Fruit fly (Drosophila melanogaster) whole organism, embryonic: ENCODE results near the gene CG43318.

Experiments
- Bdp1 ChIP-seq: fragments of 200-800 bp; sonication (Bioruptor generic); optimal IDR thresholded peaks from 3 replicates; lab custom pipeline; 2016; ENCODE audit warnings: missing biosample characterization, missing genetic modification characterization
- CG1024 ChIP-seq: fragments of 200-800 bp; sonication (Bioruptor generic); IDR thresholded peaks from 2 replicates; pipeline ENCODE4 v1.3.6; 2022; ENCODE audit warnings: missing biosample characterization, missing genetic modification characterization
- CG11456 ChIP-seq: fragments of 200-800 bp; sonication (Bioruptor generic); IDR thresholded peaks from 3 replicates; pipeline ENCODE4 v1.3.6; 2022; ENCODE audit warnings: missing biosample characterization, missing genetic modification characterization
- CG11696 ChIP-seq: fragments of 200-800 bp; sonication (Bioruptor generic); IDR thresholded peaks from 2 replicates; pipeline ENCODE4 v1.3.6; 2022; ENCODE audit warnings: missing biosample characterization, missing genetic modification characterization
- CG13296 ChIP-seq: fragments of 200-800 bp; sonication (Bioruptor generic); optimal IDR thresholded peaks from 3 replicates; lab custom pipeline; 2018; ENCODE audit warnings: missing biosample characterization, mild to moderate bottlenecking, missing genetic modification characterization
- CG13424 ChIP-seq: fragments of 200-800 bp; sonication (Bioruptor generic); optimal IDR thresholded peaks from 2 replicates; lab custom pipeline; 2019; ENCODE audit warnings: missing biosample characterization, mild to moderate bottlenecking, missing genetic modification characterization, moderate library complexity
- CG18764 ChIP-seq: fragments of 200-800 bp; sonication (Bioruptor generic); optimal IDR thresholded peaks from 3 replicates; lab custom pipeline; 2016; ENCODE audit warnings: missing biosample characterization, missing genetic modification characterization
- CG2120 ChIP-seq: fragments of 200-800 bp; sonication (Bioruptor generic); optimal IDR thresholded peaks from 3 replicates; lab custom pipeline; 2016; ENCODE audit warnings: missing biosample characterization, missing genetic modification characterization
- CG2202 ChIP-seq: fragments of 200-800 bp; sonication (Bioruptor generic); optimal IDR thresholded peaks from 2 replicates; lab custom pipeline; 2018; ENCODE audit warnings: missing biosample characterization, mild to moderate bottlenecking, missing genetic modification characterization
- CG3281 ChIP-seq: fragments of 200-800 bp; sonication (Bioruptor generic); optimal IDR thresholded peaks from 3 replicates; lab custom pipeline; 2017; ENCODE audit warnings: missing biosample characterization, mild to moderate bottlenecking, missing genetic modification characterization
- CG4617 ChIP-seq: fragments of 200-800 bp; sonication (Bioruptor generic); optimal IDR thresholded peaks from 3 replicates; lab custom pipeline; 2016; ENCODE audit warnings: missing biosample characterization, missing genetic modification characterization, borderline replicate concordance
- CG4854 ChIP-seq: fragments of 200-800 bp; sonication (Bioruptor generic); optimal IDR thresholded peaks from 2 replicates; lab custom pipeline; 2016; ENCODE audit warnings: missing biosample characterization, missing genetic modification characterization, inconsistent platforms
- CG6813 ChIP-seq: fragments of 200-800 bp; sonication (Bioruptor generic); optimal IDR thresholded peaks from 2 replicates; lab custom pipeline; 2017; ENCODE audit warnings: missing biosample characterization, missing genetic modification characterization, mild to moderate bottlenecking, moderate library complexity, missing genetic modification reagents
- CG7372 ChIP-seq: fragments of 200-800 bp; sonication (Bioruptor generic); IDR thresholded peaks from 2 replicates; pipeline ENCODE4 v1.3.6; 2022; ENCODE audit warnings: missing biosample characterization, missing genetic modification characterization
- CG8765 ChIP-seq: fragments of 200-800 bp; sonication (Bioruptor generic); IDR thresholded peaks from 2 replicates; pipeline ENCODE4 v1.3.6; 2022; ENCODE audit warnings: missing biosample characterization, missing genetic modification characterization
- CTCF ChIP-seq: fragments of 200-800 bp; sonication (Bioruptor generic); optimal IDR thresholded peaks from 2 replicates; lab custom pipeline; 2017; ENCODE audit warnings: missing biosample characterization, mild to moderate bottlenecking, missing genetic modification characterization, moderate library complexity
- CoRest ChIP-seq: fragments of 200-800 bp; sonication (Bioruptor generic); optimal IDR thresholded peaks from 3 replicates; lab custom pipeline; 2018; ENCODE audit warnings: missing biosample characterization, mild to moderate bottlenecking, missing genetic modification characterization, moderate library complexity
- Dll ChIP-seq: fragments of 200-800 bp; sonication (Bioruptor generic); IDR thresholded peaks from 4 replicates; pipeline ENCODE4 v1.3.6; 2022; ENCODE audit warnings: missing biosample characterization, missing genetic modification characterization; ENCODE audit not compliant: partially characterized antibody
- E2f2 ChIP-seq: fragments of 200-800 bp; sonication (Bioruptor generic); IDR thresholded peaks from 2 replicates; pipeline ENCODE4 v1.3.6; 2022; ENCODE audit warnings: missing biosample characterization, missing genetic modification characterization
- H2.0 ChIP-seq: fragments of 200-800 bp; sonication (Bioruptor generic); IDR thresholded peaks from 2 replicates; pipeline ENCODE4 v1.3.6; 2022; ENCODE audit warnings: missing biosample characterization, missing genetic modification characterization
- HLH4C ChIP-seq: fragments of 200-800 bp; sonication (Bioruptor generic); IDR thresholded peaks from 3 replicates; pipeline ENCODE4 v1.3.6; 2022; ENCODE audit warnings: missing biosample characterization, missing genetic modification characterization; ENCODE audit not compliant: partially characterized antibody
- HLH54F ChIP-seq: fragments of 200-800 bp; sonication (Bioruptor generic); optimal IDR thresholded peaks from 3 replicates; lab custom pipeline; 2016; ENCODE audit warnings: missing biosample characterization, missing genetic modification characterization
- Hmx ChIP-seq: fragments of 200-800 bp; sonication (Bioruptor generic); optimal IDR thresholded peaks from 2 replicates; lab custom pipeline; 2016; ENCODE audit warnings: missing biosample characterization, missing genetic modification characterization
- Mad ChIP-seq: fragments of 200-800 bp; sonication (Bioruptor generic); optimal IDR thresholded peaks from 2 replicates; lab custom pipeline; 2016; ENCODE audit warnings: missing biosample characterization, missing genetic modification characterization
- Pdp1 ChIP-seq, 2 experiments: fragments of 200-800 bp; sonication (Bioruptor generic); optimal IDR thresholded peaks; 3 replicates each; lab custom pipeline; 2016; ENCODE audit warnings: missing biosample characterization in 2 of 2, missing genetic modification characterization in 2 of 2, mild to moderate bottlenecking in 1 of 2, moderate library complexity in 1 of 2
- Rfx ChIP-seq: fragments of 200-800 bp; sonication (Bioruptor generic); IDR thresholded peaks from 2 replicates; pipeline ENCODE4 v1.3.6; 2022; ENCODE audit warnings: missing biosample characterization, missing genetic modification characterization
- Side ChIP-seq: fragments of 200-800 bp; sonication (Bioruptor generic); optimal IDR thresholded peaks from 2 replicates; lab custom pipeline; 2016; ENCODE audit warnings: missing biosample characterization, missing genetic modification characterization
- Vsx1 ChIP-seq: fragments of 200-800 bp; sonication (Bioruptor generic); optimal IDR thresholded peaks from 2 replicates; lab custom pipeline; 2017; ENCODE audit warnings: missing biosample characterization, mild to moderate bottlenecking, missing genetic modification characterization, missing genetic modification reagents
- ab ChIP-seq: fragments of 200-800 bp; sonication (Bioruptor generic); optimal IDR thresholded peaks from 2 replicates; lab custom pipeline; 2016; ENCODE audit warnings: missing biosample characterization, missing genetic modification characterization
- ase ChIP-seq: fragments of 200-800 bp; sonication (Bioruptor generic); IDR thresholded peaks from 3 replicates; pipeline ENCODE4 v1.3.6; 2022; ENCODE audit warnings: missing biosample characterization, missing genetic modification characterization
- ash1 ChIP-seq: fragments of 200-800 bp; sonication (Bioruptor generic); optimal IDR thresholded peaks from 2 replicates; lab custom pipeline; 2018; ENCODE audit warnings: missing biosample characterization, mild to moderate bottlenecking, missing genetic modification characterization
- chif ChIP-seq, 2 experiments: fragments of 200-800 bp; sonication (Bioruptor generic); optimal IDR thresholded peaks; 3 replicates each; lab custom pipeline; 2016; ENCODE audit warnings: missing biosample characterization in 2 of 2, missing genetic modification characterization in 2 of 2
- esg ChIP-seq: fragments of 200-800 bp; sonication (Bioruptor generic); conservative IDR thresholded peaks from 2 replicates; pipeline ENCODE4 v1.3.6; 2022; ENCODE audit warnings: missing biosample characterization, missing genetic modification characterization
- exex ChIP-seq: fragments of 200-800 bp; sonication (Bioruptor generic); optimal IDR thresholded peaks from 4 replicates; lab custom pipeline; 2018; ENCODE audit warnings: missing biosample characterization, mild to moderate bottlenecking, missing genetic modification characterization, moderate library complexity
- gce ChIP-seq: fragments of 200-800 bp; sonication (Bioruptor generic); IDR thresholded peaks from 3 replicates; pipeline ENCODE4 v1.3.6; 2022; ENCODE audit warnings: missing biosample characterization, missing genetic modification characterization
- gsb ChIP-seq: fragments of 200-800 bp; sonication (Bioruptor generic); IDR thresholded peaks from 2 replicates; pipeline ENCODE4 v1.3.6; 2022; ENCODE audit warnings: missing biosample characterization, missing genetic modification characterization
- hbn ChIP-seq: fragments of 200-800 bp; sonication (Bioruptor generic); IDR thresholded peaks from 2 replicates; pipeline ENCODE4 v1.3.6; 2022; ENCODE audit warnings: missing biosample characterization, missing genetic modification characterization; ENCODE audit not compliant: partially characterized antibody
- hkb ChIP-seq, 2 experiments: fragments of 200-800 bp in 1 of 2; fragments of >200 bp in 1 of 2; sonication (Bioruptor generic) in 1 of 2; IDR thresholded peaks in 1 of 2; optimal IDR thresholded peaks in 1 of 2; 2 replicates each; pipeline versions ENCODE4 v1.3.6 to Lab custom; 2017 to 2022; ENCODE audit warnings: missing biosample characterization in 1 of 2, missing genetic modification characterization in 1 of 2
- lbe ChIP-seq: fragments of 200-800 bp; sonication (Bioruptor generic); optimal IDR thresholded peaks from 2 replicates; lab custom pipeline; 2016; ENCODE audit warnings: missing biosample characterization, mild to moderate bottlenecking, missing genetic modification characterization
- pita ChIP-seq: fragments of 200-800 bp; sonication (Bioruptor generic); optimal IDR thresholded peaks from 2 replicates; lab custom pipeline; 2017; ENCODE audit warnings: missing biosample characterization, mild to moderate bottlenecking, missing genetic modification characterization
- psq ChIP-seq: fragments of 200-800 bp; sonication (Bioruptor generic); optimal IDR thresholded peaks from 2 replicates; lab custom pipeline; 2017; ENCODE audit warnings: missing biosample characterization, missing genetic modification characterization
- row ChIP-seq: fragments of 200-800 bp; sonication (Bioruptor generic); IDR thresholded peaks from 3 replicates; pipeline ENCODE4 v1.3.6; 2022; ENCODE audit warnings: missing biosample characterization, missing genetic modification characterization
- sc ChIP-seq, 3 experiments: fragments of >200 bp in 2 of 3; fragments of 200-800 bp in 1 of 3; sonication (Bioruptor generic) in 1 of 3; optimal IDR thresholded peaks; 2 replicates in 2 of 3; 3 replicates in 1 of 3; lab custom pipeline; 2017; ENCODE audit warnings: mild to moderate bottlenecking in 1 of 3, missing biosample characterization in 1 of 3, missing genetic modification characterization in 1 of 3, missing genetic modification reagents in 1 of 3
- sens ChIP-seq: fragments of 200-800 bp; sonication (Bioruptor generic); peaks from one replicate; lab custom pipeline; 2016; ENCODE audit warnings: missing biosample characterization, missing genetic modification characterization
- sug ChIP-seq: fragments of 200-800 bp; optimal IDR thresholded peaks from 2 replicates; lab custom pipeline; 2019; ENCODE audit warnings: missing biosample characterization, mild to moderate bottlenecking, missing genetic modification characterization, moderate library complexity
- tna ChIP-seq: fragments of 200-800 bp; sonication (Bioruptor generic); IDR thresholded peaks from 2 replicates; pipeline ENCODE4 v1.3.6; 2022; ENCODE audit warnings: missing biosample characterization, missing genetic modification characterization; ENCODE audit not compliant: partially characterized antibody
- trh ChIP-seq: fragments of 200-800 bp; sonication (Bioruptor generic); optimal IDR thresholded peaks from 2 replicates; lab custom pipeline; 2016; ENCODE audit warnings: missing biosample characterization, missing genetic modification characterization
- tx ChIP-seq: fragments of 200-800 bp; sonication (Bioruptor generic); optimal IDR thresholded peaks from 2 replicates; lab custom pipeline; 2016; ENCODE audit warnings: missing biosample characterization, missing genetic modification characterization
- usp ChIP-seq: fragments of >200 bp; optimal IDR thresholded peaks from 2 replicates; lab custom pipeline; 2017; ENCODE audit warnings: missing biosample characterization, missing genetic modification characterization
- vnd ChIP-seq: fragments of 200-800 bp; sonication (Bioruptor generic); IDR thresholded peaks from 3 replicates; pipeline ENCODE4 v1.3.6; 2022; ENCODE audit warnings: missing biosample characterization, missing genetic modification characterization; ENCODE audit not compliant: partially characterized antibody

Gene CG43318

dm6 chr3R:15792427-15792826, 40.8 kb downstream of the CG43318 start, which contains the start of gene Acyp2 (continued):
- TF ChIP-seq Vsx1 (GFP tag; lab: Kevin White, UChicago): no peak
- no peak for TF ChIP-seq CG2202 (tag; lab: Kevin White, UChicago)
- TF ChIP-seq Dll (GFP tag; lab: Robert Waterston, UW): peak; percentile 46
- peak; percentile 12 for TF ChIP-seq Side (GFP tag; lab: Kevin White, UChicago)
- TF ChIP-seq Hmx (GFP tag; lab: Kevin White, UChicago): no peak
- TF ChIP-seq exex (tag; lab: Kevin White, UChicago): no peak
- peak; percentile 56 for TF ChIP-seq pita (GFP tag; lab: Kevin White, UChicago)
- TF ChIP-seq Rfx (GFP tag; lab: Robert Waterston, UW): peak; percentile 74
- peak in 1 of 2 experiments; percentile 3 for TF ChIP-seq chif (GFP tag; optimal IDR thresholded peaks at IDR 0.05; lab: Kevin White, UChicago)
- TF ChIP-seq ab (GFP tag; lab: Kevin White, UChicago): no peak
- TF ChIP-seq sug (tag; lab: Kevin White, UChicago): peak; percentile 29
- TF ChIP-seq CG4854 (GFP tag; lab: Kevin White, UChicago): peak; percentile 53
- TF ChIP-seq CG11456 (GFP tag; lab: Robert Waterston, UW): 0 out of 3 replicates have a peak, but pooled peaks have one; percentile 44
- peak; percentile 31; the same call in 1 of the 2 replicates for TF ChIP-seq tna (GFP tag; lab: Robert Waterston, UW)
- TF ChIP-seq Bdp1: peak; percentile 17
- TF ChIP-seq usp (GFP tag; lab: Kevin White, UChicago): no peak
- TF ChIP-seq CG8765 (GFP tag; lab: Robert Waterston, UW): 0 out of 2 replicates have a peak, but pooled peaks have one; percentile 26
- peak; percentile 49 for TF ChIP-seq CG3281 (GFP tag; lab: Kevin White, UChicago)
- TF ChIP-seq CG13296 (GFP tag; lab: Kevin White, UChicago): no peak
- TF ChIP-seq CG1024 (GFP tag; lab: Robert Waterston, UW): no peak
- no peak for TF ChIP-seq gce (GFP tag; lab: Robert Waterston, UW)
- TF ChIP-seq HLH54F (GFP tag; lab: Kevin White, UChicago): peak; percentile 26
- TF ChIP-seq sens (GFP tag; lab: Kevin White, UChicago): peak; percentile 80
- no peak for TF ChIP-seq CG18764 (GFP tag; lab: Kevin White, UChicago)
- TF ChIP-seq ase (GFP tag; lab: Robert Waterston, UW): no peak
- TF ChIP-seq CG6813: no peak
- TF ChIP-seq row (GFP tag; lab: Robert Waterston, UW): peak; percentile 52
- no peak for TF ChIP-seq sc (optimal IDR thresholded peaks at IDR 0.05; lab: Kevin White, UChicago)
- no peak for TF ChIP-seq sc (GFP tag; optimal IDR thresholded peaks at IDR 0.05; lab: Kevin White, UChicago)
- no peak for TF ChIP-seq hkb (optimal IDR thresholded peaks at IDR 0.05; lab: Kevin White, UChicago)
- 0 out of 2 replicates have a peak, but pooled peaks have one; percentile 13 for TF ChIP-seq hkb (GFP tag; IDR thresholded peaks at IDR 0.05; lab: Robert Waterston, UW)
- TF ChIP-seq CG11696 (GFP tag; lab: Robert Waterston, UW): no peak
- peak; percentile 17 for TF ChIP-seq tx
- TF ChIP-seq CG2120: peak; percentile 62
- TF ChIP-seq CoRest: peak; percentile 48
- TF ChIP-seq Pdp1 (GFP tag; optimal IDR thresholded peaks at IDR 0.05; lab: Kevin White, UChicago): peak in 1 of 2 experiments; percentile 48
- TF ChIP-seq Mad (GFP tag; lab: Kevin White, UChicago): peak; percentile 56
- no peak for TF ChIP-seq esg (GFP tag; lab: Robert Waterston, UW)
- TF ChIP-seq H2.0 (GFP tag; lab: Robert Waterston, UW): no peak
- peak; percentile 48; the same call in 1 of the 2 replicates for TF ChIP-seq hbn (GFP tag; lab: Robert Waterston, UW)
- no peak for TF ChIP-seq CG7372 (GFP tag; lab: Robert Waterston, UW)
- TF ChIP-seq lbe (GFP tag; lab: Kevin White, UChicago): no peak
- no peak for TF ChIP-seq gsb (GFP tag; lab: Robert Waterston, UW)
- TF ChIP-seq vnd (GFP tag; lab: Robert Waterston, UW): no peak
- TF ChIP-seq HLH4C: 0 out of 3 replicates have a peak, but pooled peaks have one; percentile 15
- TF ChIP-seq CTCF (GFP tag; lab: Kevin White, UChicago): peak; percentile 16
- TF ChIP-seq E2f2: peak; percentile 66
- TF ChIP-seq psq (GFP tag; lab: Kevin White, UChicago): no peak
- TF ChIP-seq CG4617: peak; percentile 69
- TF ChIP-seq trh (GFP tag; lab: Kevin White, UChicago): peak; percentile 19
- no peak for TF ChIP-seq ash1 (GFP tag; lab: Kevin White, UChicago)
- peak; percentile 16 for TF ChIP-seq CG13424 (tag; lab: Kevin White, UChicago)
